Worm (Caenorhabditis elegans) whole organism, L3 larva: ENCODE results near the gene glb-10.

ENCODE experiments used
- R02D3.7 ChIP-seq: fragments of 150-350 bp; optimal IDR thresholded peaks from 2 replicates; lab custom pipeline; 2014; ENCODE audit warnings: missing biosample characterization, missing genetic modification characterization
- ZK546.5 ChIP-seq: sonication (generic microtip); optimal IDR thresholded peaks from 2 replicates; lab custom pipeline; 2017; ENCODE audit warnings: missing biosample characterization, missing genetic modification characterization
- aly-2 ChIP-seq: fragments of 150-350 bp; optimal IDR thresholded peaks from 2 replicates; lab custom pipeline; 2014; ENCODE audit warnings: missing biosample characterization, missing genetic modification characterization
- ama-1 ChIP-seq: fragments of 150-350 bp; optimal IDR thresholded peaks from 2 replicates; lab custom pipeline; 2018
- ceh-16 ChIP-seq: sonication (generic microtip); optimal IDR thresholded peaks from 2 replicates; lab custom pipeline; 2017; ENCODE audit warnings: missing biosample characterization, missing genetic modification characterization
- ceh-28 ChIP-seq: fragments of 150-350 bp; optimal IDR thresholded peaks from 2 replicates; lab custom pipeline; 2014; ENCODE audit warnings: missing biosample characterization, missing genetic modification reagents, missing genetic modification characterization
- ceh-82 ChIP-seq: fragments of 150-350 bp; optimal IDR thresholded peaks from 2 replicates; lab custom pipeline; 2014; ENCODE audit warnings: missing biosample characterization, missing genetic modification characterization
- ceh-9 ChIP-seq: sonication (generic microtip); optimal IDR thresholded peaks from 2 replicates; lab custom pipeline; 2018; ENCODE audit warnings: missing biosample characterization, missing genetic modification characterization
- daf-12 ChIP-seq: fragments of 150-350 bp; optimal IDR thresholded peaks from 2 replicates; lab custom pipeline; 2014; ENCODE audit warnings: missing biosample characterization, missing genetic modification reagents, missing genetic modification characterization
- egl-27 ChIP-seq: sonication (generic microtip); optimal IDR thresholded peaks from 4 replicates; lab custom pipeline; 2017; ENCODE audit warnings: missing biosample characterization, missing genetic modification reagents, missing genetic modification characterization
- egl-5 ChIP-seq: fragments of 150-350 bp; optimal IDR thresholded peaks from 2 replicates; lab custom pipeline; 2017; ENCODE audit warnings: missing biosample characterization, missing genetic modification reagents, missing genetic modification characterization, inconsistent platforms
- elt-1 ChIP-seq: fragments of 150-350 bp; optimal IDR thresholded peaks from 2 replicates; lab custom pipeline; 2014; ENCODE audit warnings: missing biosample characterization, missing genetic modification characterization
- elt-2 ChIP-seq: sonication (generic microtip); optimal IDR thresholded peaks from 2 replicates; lab custom pipeline; 2016; ENCODE audit warnings: missing genetic modification reagents, mild to moderate bottlenecking, missing genetic modification characterization, missing compliant biosample characterization
- elt-3 ChIP-seq, 3 experiments: fragments of 150-350 bp in 1 of 3; sonication (generic microtip) in 2 of 3; optimal IDR thresholded peaks; 2 replicates in 2 of 3; 4 replicates in 1 of 3; lab custom pipeline; 2014 to 2017; ENCODE audit warnings: missing biosample characterization in 3 of 3, missing genetic modification characterization in 3 of 3
- eor-1 ChIP-seq, 2 experiments: fragments of 150-350 bp; optimal IDR thresholded peaks; 2 replicates each; lab custom pipeline; 2014 to 2018; ENCODE audit warnings: missing biosample characterization in 2 of 2, missing genetic modification characterization in 2 of 2
- fkh-10 ChIP-seq: sonication (generic microtip); optimal IDR thresholded peaks from 2 replicates; lab custom pipeline; 2017; ENCODE audit warnings: missing biosample characterization, missing genetic modification reagents, missing genetic modification characterization
- fkh-2 ChIP-seq: fragments of 150-350 bp; optimal IDR thresholded peaks from 2 replicates; lab custom pipeline; 2014; ENCODE audit warnings: missing biosample characterization, missing genetic modification reagents, missing genetic modification characterization
- fos-1 ChIP-seq: fragments of 150-350 bp; optimal IDR thresholded peaks from 2 replicates; lab custom pipeline; 2014; ENCODE audit warnings: missing biosample characterization, missing genetic modification characterization
- hmg-11 ChIP-seq: sonication (generic microtip); optimal IDR thresholded peaks from 2 replicates; lab custom pipeline; 2016; ENCODE audit warnings: missing genetic modification characterization, missing compliant biosample characterization
- jun-1 ChIP-seq: fragments of 150-350 bp; optimal IDR thresholded peaks from 2 replicates; lab custom pipeline; 2014; ENCODE audit warnings: missing biosample characterization, missing genetic modification reagents, missing genetic modification characterization
- lin-15B ChIP-seq: fragments of 150-350 bp; optimal IDR thresholded peaks from 2 replicates; lab custom pipeline; 2014; ENCODE audit warnings: missing biosample characterization, missing genetic modification characterization
- lin-39 ChIP-seq: fragments of 150-350 bp; optimal IDR thresholded peaks from 2 replicates; lab custom pipeline; 2018; ENCODE audit warnings: missing biosample characterization, missing genetic modification reagents, missing genetic modification characterization
- lsy-12 ChIP-seq: sonication (generic microtip); optimal IDR thresholded peaks from 2 replicates; lab custom pipeline; 2016; ENCODE audit warnings: mild to moderate bottlenecking, missing genetic modification characterization, missing compliant biosample characterization
- mdl-1 ChIP-seq: fragments of 150-350 bp; optimal IDR thresholded peaks from 2 replicates; lab custom pipeline; 2014; ENCODE audit warnings: missing biosample characterization, missing genetic modification characterization
- mml-1 ChIP-seq: fragments of 150-350 bp; sonication (generic microtip); optimal IDR thresholded peaks from 3 replicates; lab custom pipeline; 2014; ENCODE audit warnings: missing biosample characterization, missing genetic modification characterization
- nfya-1 ChIP-seq: sonication (generic microtip); optimal IDR thresholded peaks from 2 replicates; lab custom pipeline; 2017; ENCODE audit warnings: missing genetic modification characterization, mild to moderate bottlenecking, missing compliant biosample characterization, antibody characterized with exemption, moderate library complexity; ENCODE audit not compliant: insufficient read depth
- nhr-11 ChIP-seq: fragments of 150-350 bp; optimal IDR thresholded peaks from 2 replicates; lab custom pipeline; 2014; ENCODE audit warnings: missing biosample characterization, missing genetic modification characterization
- nhr-12 ChIP-seq: fragments of 150-350 bp; optimal IDR thresholded peaks from 2 replicates; lab custom pipeline; 2014; ENCODE audit warnings: missing biosample characterization, missing genetic modification characterization
- nhr-23 ChIP-seq: fragments of 150-350 bp; optimal IDR thresholded peaks from 2 replicates; lab custom pipeline; 2014; ENCODE audit warnings: missing biosample characterization, missing genetic modification reagents, missing genetic modification characterization
- nhr-237 ChIP-seq: fragments of 150-350 bp; optimal IDR thresholded peaks from 2 replicates; lab custom pipeline; 2014; ENCODE audit warnings: missing biosample characterization, missing genetic modification characterization
- nhr-25 ChIP-seq: sonication (generic microtip); optimal IDR thresholded peaks from 2 replicates; lab custom pipeline; 2017; ENCODE audit warnings: missing biosample characterization, missing genetic modification characterization
- nhr-28 ChIP-seq: fragments of 150-350 bp; optimal IDR thresholded peaks from 2 replicates; lab custom pipeline; 2014; ENCODE audit warnings: missing biosample characterization, missing genetic modification characterization
- nhr-43 ChIP-seq: sonication (generic microtip); optimal IDR thresholded peaks from 2 replicates; lab custom pipeline; 2016; ENCODE audit warnings: mild to moderate bottlenecking, missing genetic modification characterization, missing compliant biosample characterization; ENCODE audit not compliant: poor library complexity, severe bottlenecking
- nhr-67 ChIP-seq: fragments of 150-350 bp; optimal IDR thresholded peaks from 2 replicates; lab custom pipeline; 2014; ENCODE audit warnings: missing biosample characterization, missing genetic modification characterization
- nhr-76 ChIP-seq: fragments of 150-350 bp; sonication (generic microtip); optimal IDR thresholded peaks from 5 replicates; lab custom pipeline; 2014; ENCODE audit warnings: missing biosample characterization, missing genetic modification characterization
- nhr-77 ChIP-seq: fragments of 150-350 bp; optimal IDR thresholded peaks from 2 replicates; lab custom pipeline; 2014; ENCODE audit warnings: missing biosample characterization, missing genetic modification characterization
- pha-4 ChIP-seq: fragments of 150-350 bp; optimal IDR thresholded peaks from 2 replicates; lab custom pipeline; 2014; ENCODE audit warnings: missing biosample characterization, missing genetic modification reagents, missing genetic modification characterization
- pqm-1 ChIP-seq: fragments of 150-350 bp; optimal IDR thresholded peaks from 2 replicates; lab custom pipeline; 2017; ENCODE audit warnings: missing biosample characterization, missing genetic modification characterization, inconsistent platforms
- sea-2 ChIP-seq: fragments of 150-350 bp; sonication (generic microtip); optimal IDR thresholded peaks from 4 replicates; lab custom pipeline; 2014; ENCODE audit warnings: missing biosample characterization, missing genetic modification reagents, missing genetic modification characterization
- skn-1 ChIP-seq: fragments of 150-350 bp; optimal IDR thresholded peaks from 2 replicates; lab custom pipeline; 2014; ENCODE audit warnings: missing biosample characterization, missing genetic modification characterization
- snpc-4 ChIP-seq: fragments of 150-350 bp; optimal IDR thresholded peaks from 2 replicates; lab custom pipeline; 2014; ENCODE audit warnings: missing biosample characterization, missing genetic modification characterization
- tbx-2 ChIP-seq: sonication (generic microtip); optimal IDR thresholded peaks from 2 replicates; lab custom pipeline; 2016; ENCODE audit warnings: mild to moderate bottlenecking, missing genetic modification characterization, missing compliant biosample characterization
- unc-39 ChIP-seq: sonication (generic microtip); optimal IDR thresholded peaks from 4 replicates; lab custom pipeline; 2017; ENCODE audit warnings: missing biosample characterization, missing genetic modification characterization
- unc-62 ChIP-seq: fragments of 150-350 bp; sonication (generic microtip); optimal IDR thresholded peaks from 4 replicates; lab custom pipeline; 2014; ENCODE audit warnings: missing biosample characterization, missing genetic modification reagents, missing genetic modification characterization
- zag-1 ChIP-seq: fragments of 150-350 bp; optimal IDR thresholded peaks from 2 replicates; lab custom pipeline; 2014; ENCODE audit warnings: missing biosample characterization, missing genetic modification characterization
- ztf-11 ChIP-seq: fragments of 150-350 bp; optimal IDR thresholded peaks from 2 replicates; lab custom pipeline; 2014; ENCODE audit warnings: missing biosample characterization, missing genetic modification characterization
- ztf-4 ChIP-seq: fragments of 150-350 bp; optimal IDR thresholded peaks from 2 replicates; lab custom pipeline; 2014; ENCODE audit warnings: missing biosample characterization, missing genetic modification characterization

glb-10 gene

DNA sequence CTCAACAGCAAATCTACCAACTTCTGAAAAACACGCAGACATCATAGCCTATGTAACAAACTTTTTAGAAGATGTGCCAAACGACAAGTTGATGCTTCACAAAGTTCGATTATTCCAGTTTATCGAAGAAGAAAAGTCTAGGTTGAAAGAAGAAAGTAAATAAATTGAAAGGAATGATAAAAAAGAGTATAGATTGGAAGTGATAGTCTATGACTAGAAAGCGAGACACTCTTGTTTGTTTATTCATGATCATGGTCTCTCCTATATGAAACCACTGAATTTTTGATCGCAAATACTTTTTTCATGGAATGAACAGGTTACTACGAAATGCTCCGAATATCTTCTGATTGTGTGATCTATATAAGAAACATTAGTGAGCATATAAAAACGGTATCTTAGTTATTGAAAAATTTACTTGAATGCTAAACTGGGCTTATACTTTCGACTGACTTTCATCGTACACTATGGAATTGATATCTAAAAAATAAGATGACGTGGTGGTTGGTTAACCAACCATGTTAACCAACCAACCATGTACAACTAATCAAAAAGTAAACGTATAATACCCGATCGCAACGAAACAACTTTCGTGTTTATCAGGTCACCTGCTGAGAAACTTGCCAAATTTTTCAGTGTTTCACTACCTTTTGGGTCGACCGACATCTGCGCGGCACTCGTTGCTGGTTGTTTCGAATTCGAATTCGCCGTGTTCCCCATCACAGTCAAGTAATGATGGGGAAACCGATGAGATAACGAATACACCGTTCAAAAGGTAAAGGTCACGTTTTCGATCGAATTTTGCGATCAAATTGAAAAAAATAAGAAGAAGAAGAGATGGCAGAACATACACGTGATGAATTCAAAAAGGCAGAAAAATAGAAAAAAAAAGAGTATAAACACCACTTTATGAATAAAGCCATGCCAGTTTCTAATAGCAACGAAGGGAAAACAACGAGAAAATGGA lies 36.4 kb upstream of the glb-10 start, which contains the start of gene C32D5.8:
C32D5.8 (minus strand) TSS at position 770 of the 964 bp plus-strand sequence.
- peak; percentile 20 for TF ChIP-seq elt-2 (tag; lab: Kevin White, UChicago)
- TF ChIP-seq zag-1 (tag; lab: Kevin White, UChicago): no peak
- no peak for TF ChIP-seq nhr-12 (tag; lab: Kevin White, UChicago)
- TF ChIP-seq pqm-1 (tag; lab: Kevin White, UChicago): peak; percentile 23
- TF ChIP-seq ama-1 (lab: Kevin White, UChicago): no peak
- no peak for TF ChIP-seq fkh-2 (tag; lab: Kevin White, UChicago)
- no peak for TF ChIP-seq ztf-4 (tag; lab: Kevin White, UChicago)
- TF ChIP-seq sea-2 (GFP tag; lab: Kevin White, UChicago): no peak
- no peak for TF ChIP-seq tbx-2 (tag; lab: Kevin White, UChicago)
- TF ChIP-seq hmg-11: no peak
- TF ChIP-seq elt-1 (tag; lab: Kevin White, UChicago): peak; percentile 58
- TF ChIP-seq pha-4 (tag; lab: Kevin White, UChicago): peak; percentile 55
- TF ChIP-seq jun-1: no peak
- TF ChIP-seq ceh-82 (tag; lab: Kevin White, UChicago): no peak
- TF ChIP-seq ceh-28 (tag; lab: Kevin White, UChicago): no peak
- no peak for TF ChIP-seq nhr-76 (tag; lab: Kevin White, UChicago)
- no peak for TF ChIP-seq nfya-1 (tag; lab: Kevin White, UChicago)
- TF ChIP-seq aly-2 (tag; lab: Kevin White, UChicago): no peak
- no peak for TF ChIP-seq daf-12 (tag; lab: Kevin White, UChicago)
- TF ChIP-seq nhr-237 (tag; lab: Kevin White, UChicago): no peak
- TF ChIP-seq R02D3.7 (tag; lab: Kevin White, UChicago): no peak
- no peak for TF ChIP-seq ztf-11 (tag; lab: Kevin White, UChicago)
- no peak for TF ChIP-seq fkh-10 (GFP tag; lab: Kevin White, UChicago)
- no peak for TF ChIP-seq lin-39 (tag; lab: Kevin White, UChicago)
- TF ChIP-seq nhr-11 (tag; lab: Kevin White, UChicago): no peak
- TF ChIP-seq lin-15B (tag; lab: Kevin White, UChicago): no peak
- no peak for TF ChIP-seq mdl-1 (tag; lab: Kevin White, UChicago)
- TF ChIP-seq nhr-28 (tag; lab: Kevin White, UChicago): no peak
- TF ChIP-seq egl-5 (tag; lab: Kevin White, UChicago): no peak
- no peak for TF ChIP-seq nhr-23 (tag; lab: Kevin White, UChicago)
- TF ChIP-seq lsy-12 (tag; lab: Kevin White, UChicago): no peak
- TF ChIP-seq nhr-43 (tag; lab: Kevin White, UChicago): peak; percentile 6
- no peak for TF ChIP-seq nhr-67 (tag; lab: Kevin White, UChicago)
- no peak for TF ChIP-seq unc-39 (tag; lab: Kevin White, UChicago)
- no peak for TF ChIP-seq egl-27 (tag; lab: Kevin White, UChicago)
- no peak for TF ChIP-seq skn-1 (tag; lab: Kevin White, UChicago)
- TF ChIP-seq snpc-4 (tag; lab: Kevin White, UChicago): no peak
- TF ChIP-seq unc-62 (GFP tag; lab: Kevin White, UChicago): no peak
- TF ChIP-seq mml-1 (tag; lab: Kevin White, UChicago): no peak
- no peak for TF ChIP-seq nhr-77 (tag; lab: Kevin White, UChicago)
- TF ChIP-seq elt-3 (tag; optimal IDR thresholded peaks at IDR 0.05; lab: Kevin White, UChicago): no peak
- TF ChIP-seq eor-1 (tag; optimal IDR thresholded peaks at IDR 0.05; lab: Kevin White, UChicago): no peak
- no peak for TF ChIP-seq ZK546.5 (tag; lab: Kevin White, UChicago)
- no peak for TF ChIP-seq ceh-9
- no peak for TF ChIP-seq ceh-16 (tag; lab: Kevin White, UChicago)
- no peak for TF ChIP-seq fos-1
- TF ChIP-seq nhr-25: peak; percentile 81
